Fruit fly (Drosophila melanogaster) whole organism, wandering third instar larva: ENCODE data around the gene CG6933.

Source experiments
- CG32264 ChIP-seq: fragments of 200-800 bp; sonication (Bioruptor generic); optimal IDR thresholded peaks from 2 replicates; lab custom pipeline; 2016; ENCODE audit warnings: missing biosample characterization, missing genetic modification characterization
- CG9705 ChIP-seq: fragments of 200-800 bp; sonication (Bioruptor generic); optimal IDR thresholded peaks from 2 replicates; lab custom pipeline; 2018; ENCODE audit warnings: missing biosample characterization, mild to moderate bottlenecking, missing genetic modification characterization
- CrebA ChIP-seq: fragments of 200-800 bp; sonication (Bioruptor generic); optimal IDR thresholded peaks from 2 replicates; lab custom pipeline; 2016; ENCODE audit warnings: missing biosample characterization, mild to moderate bottlenecking, missing genetic modification characterization, borderline replicate concordance
- Dif ChIP-seq: fragments of 200-275, 200-300 bp; sonication (Bioruptor generic); optimal IDR thresholded peaks from 2 replicates; lab custom pipeline; 2018; ENCODE audit warnings: missing biosample characterization, missing genetic modification characterization; ENCODE audit not compliant: partially characterized antibody
- GATAd ChIP-seq: sonication (Bioruptor generic); optimal IDR thresholded peaks from 2 replicates; lab custom pipeline; 2016; ENCODE audit warnings: missing biosample characterization, missing genetic modification characterization
- HLH106 ChIP-seq: fragments of 200-800 bp; optimal IDR thresholded peaks from 3 replicates; lab custom pipeline; 2019; ENCODE audit warnings: missing biosample characterization, mild to moderate bottlenecking, missing genetic modification characterization, moderate library complexity
- Hnf4 ChIP-seq: fragments of 200-800 bp; sonication (Bioruptor generic); optimal IDR thresholded peaks from 2 replicates; lab custom pipeline; 2016; ENCODE audit warnings: missing biosample characterization, mild to moderate bottlenecking, missing genetic modification characterization
- Hr78 ChIP-seq: fragments of >200 bp; optimal IDR thresholded peaks from 2 replicates; lab custom pipeline; 2017; ENCODE audit warnings: missing biosample characterization, missing genetic modification characterization
- Hr83 ChIP-seq: fragments of 200-300 bp; sonication (Bioruptor generic); optimal IDR thresholded peaks from 2 replicates; lab custom pipeline; 2016; ENCODE audit warnings: missing biosample characterization, mild to moderate bottlenecking, missing genetic modification characterization, moderate library complexity; ENCODE audit not compliant: poor library complexity, severe bottlenecking
- Mio ChIP-seq: sonication (Bioruptor generic); optimal IDR thresholded peaks from 2 replicates; lab custom pipeline; 2016; ENCODE audit warnings: missing biosample characterization, missing genetic modification characterization
- Myc ChIP-seq: fragments of >200 bp; optimal IDR thresholded peaks from 2 replicates; lab custom pipeline; 2017
- OdsH ChIP-seq: fragments of 200-800 bp; sonication (Bioruptor generic); optimal IDR thresholded peaks from 2 replicates; lab custom pipeline; 2016; ENCODE audit warnings: missing biosample characterization, mild to moderate bottlenecking, missing genetic modification characterization
- Rel ChIP-seq, 2 experiments: fragments of 200-800 bp; sonication (Bioruptor generic) in 1 of 2; optimal IDR thresholded peaks; 2 replicates in 1 of 2; 3 replicates in 1 of 2; lab custom pipeline; 2016 to 2019; ENCODE audit warnings: mild to moderate bottlenecking in 2 of 2, missing biosample characterization in 2 of 2, missing genetic modification characterization in 2 of 2, moderate library complexity in 1 of 2
- Sp1 ChIP-seq: fragments of 200-800 bp; sonication (Bioruptor generic); optimal IDR thresholded peaks from 3 replicates; lab custom pipeline; 2019; ENCODE audit warnings: missing biosample characterization, mild to moderate bottlenecking, missing genetic modification characterization, moderate library complexity
- Vsx2 ChIP-seq: fragments of 200-300, 225-300 bp; sonication (Bioruptor generic); optimal IDR thresholded peaks from 2 replicates; lab custom pipeline; 2018; ENCODE audit warnings: missing biosample characterization, missing genetic modification characterization; ENCODE audit not compliant: partially characterized antibody
- brk ChIP-seq: fragments of 200-800 bp; sonication (Bioruptor generic); optimal IDR thresholded peaks from 2 replicates; lab custom pipeline; 2016; ENCODE audit warnings: missing biosample characterization, mild to moderate bottlenecking, missing genetic modification characterization
- dmrt93B ChIP-seq: fragments of 200-800 bp; sonication (Bioruptor generic); optimal IDR thresholded peaks from 2 replicates; lab custom pipeline; 2018; ENCODE audit warnings: missing biosample characterization, mild to moderate bottlenecking, missing genetic modification characterization
- dsf ChIP-seq: sonication (Bioruptor generic); optimal IDR thresholded peaks from 2 replicates; lab custom pipeline; 2016; ENCODE audit warnings: missing biosample characterization, missing genetic modification characterization, borderline replicate concordance
- ey ChIP-seq: fragments of 200-800 bp; sonication (Bioruptor generic); optimal IDR thresholded peaks from 2 replicates; lab custom pipeline; 2016; ENCODE audit warnings: missing biosample characterization, missing genetic modification characterization
- foxo ChIP-seq, 2 experiments: fragments of 200-800 bp; sonication (Bioruptor generic); optimal IDR thresholded peaks; 2 replicates in 1 of 2; 3 replicates in 1 of 2; lab custom pipeline; 2016 to 2017; ENCODE audit warnings: missing biosample characterization in 2 of 2, missing genetic modification characterization in 2 of 2
- fru ChIP-seq: fragments of 200-800 bp; sonication (Bioruptor generic); optimal IDR thresholded peaks from 3 replicates; lab custom pipeline; 2016; ENCODE audit warnings: missing biosample characterization, mild to moderate bottlenecking, missing genetic modification characterization
- h ChIP-seq: fragments of 200-800 bp; sonication (Bioruptor generic); optimal IDR thresholded peaks from 3 replicates; lab custom pipeline; 2016; ENCODE audit warnings: missing biosample characterization, mild to moderate bottlenecking, missing genetic modification characterization
- lola ChIP-seq: fragments of >200 bp; optimal IDR thresholded peaks from 2 replicates; lab custom pipeline; 2017; ENCODE audit warnings: missing biosample characterization, missing genetic modification characterization
- psq ChIP-seq: fragments of 200-800 bp; sonication (Bioruptor generic); optimal IDR thresholded peaks from 3 replicates; lab custom pipeline; 2017; ENCODE audit warnings: missing biosample characterization, mild to moderate bottlenecking, missing genetic modification characterization, moderate library complexity
- rgr ChIP-seq: fragments of 200-800 bp; sonication (Bioruptor generic); optimal IDR thresholded peaks from 3 replicates; lab custom pipeline; 2016; ENCODE audit warnings: missing biosample characterization, mild to moderate bottlenecking, missing genetic modification characterization
- sage ChIP-seq: fragments of 200-800 bp; sonication (Bioruptor generic); optimal IDR thresholded peaks from 2 replicates; lab custom pipeline; 2016; ENCODE audit warnings: missing biosample characterization, mild to moderate bottlenecking, missing genetic modification characterization
- sv ChIP-seq: fragments of 200-800 bp; sonication (Bioruptor generic); optimal IDR thresholded peaks from 3 replicates; lab custom pipeline; 2016; ENCODE audit warnings: missing biosample characterization, missing genetic modification characterization
- tai ChIP-seq: sonication (Bioruptor generic); optimal IDR thresholded peaks from 2 replicates; lab custom pipeline; 2016; ENCODE audit warnings: missing biosample characterization, missing genetic modification characterization
- usp ChIP-seq: fragments of >200 bp; optimal IDR thresholded peaks from 2 replicates; lab custom pipeline; 2017; ENCODE audit warnings: missing biosample characterization, missing genetic modification characterization
- woc ChIP-seq: sonication (Bioruptor generic); optimal IDR thresholded peaks from 2 replicates; lab custom pipeline; 2016; ENCODE audit warnings: missing biosample characterization, mild to moderate bottlenecking, missing genetic modification characterization

Gene CG6933

DNA sequence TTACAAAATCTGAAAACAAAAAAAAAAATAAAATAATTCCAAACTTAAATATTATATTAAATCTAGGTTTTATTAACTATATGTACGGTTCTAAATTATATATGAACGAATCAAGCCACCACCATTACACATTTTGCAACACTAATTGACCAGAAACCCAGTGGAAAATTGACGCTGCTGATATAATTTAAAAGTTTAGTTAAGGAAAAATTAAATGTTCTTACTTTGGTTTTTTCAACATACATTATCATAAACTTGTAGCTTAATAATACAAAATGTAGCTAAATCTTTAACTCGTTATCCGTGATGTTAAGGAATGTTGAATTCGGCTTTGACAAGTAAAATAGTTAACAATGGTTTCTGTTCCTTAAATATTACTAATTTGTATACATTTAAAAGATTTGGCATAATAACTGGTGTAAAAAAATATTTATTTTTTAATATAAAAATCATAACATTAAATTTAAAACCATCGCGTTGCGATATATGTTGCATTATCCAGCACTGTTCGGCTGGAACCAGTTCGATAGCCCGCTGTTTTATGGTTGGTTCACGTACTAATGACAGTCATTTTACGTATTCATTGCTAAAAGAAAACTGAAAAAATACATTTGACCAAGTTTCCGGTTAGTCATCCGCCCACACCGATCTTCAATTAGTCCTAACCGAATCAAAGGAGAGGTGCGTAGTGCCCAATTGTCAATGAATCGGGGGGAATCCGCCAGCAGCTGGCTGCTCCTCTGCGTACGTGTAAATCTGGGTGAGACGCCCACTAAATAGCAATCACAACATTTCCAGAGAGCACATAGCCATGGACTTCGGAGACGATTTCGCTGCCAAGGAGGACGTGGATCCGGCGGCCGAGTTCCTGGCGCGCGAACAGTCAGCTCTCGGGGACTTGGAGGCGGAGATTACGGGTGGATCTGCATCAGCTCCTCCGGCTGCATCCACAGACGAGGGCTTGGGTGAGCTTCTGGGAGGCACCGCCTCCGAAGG lies 22.1 kb upstream of the CG6933 start:
- TF ChIP-seq rgr (GFP tag; lab: Kevin White, UChicago) (peak; percentile 58), OdsH (peak; percentile 38), ey (peak; percentile 6), GATAd (GFP tag; lab: Kevin White, UChicago) (no peak), sv (GFP tag; lab: Kevin White, UChicago) (peak; percentile 33), Mio (no peak), Sp1 (GFP tag; lab: Kevin White, UChicago) (peak; percentile 68), dsf (GFP tag; lab: Kevin White, UChicago) (peak; percentile 49), dmrt93B (GFP tag; lab: Kevin White, UChicago) (peak; percentile 45), brk (GFP tag; lab: Kevin White, UChicago) (peak; percentile 67), foxo (GFP tag; optimal IDR thresholded peaks at IDR 0.05; lab: Kevin White, UChicago) (peak in 1 of 2 experiments; percentile 62), Hr83 (peak; percentile 46), sage (GFP tag; lab: Kevin White, UChicago) (peak; percentile 6), psq (peak; percentile 48), fru (peak; percentile 36), usp (GFP tag; lab: Kevin White, UChicago) (no peak), Myc (lab: Kevin White, UChicago) (no peak), Hnf4 (GFP tag; lab: Kevin White, UChicago) (peak; percentile 53), CG32264 (no peak), lola (GFP tag; lab: Kevin White, UChicago) (no peak), h (GFP tag; lab: Kevin White, UChicago) (peak; percentile 26), CrebA (GFP tag; lab: Kevin White, UChicago) (no peak), Dif (GFP tag; lab: Kevin White, UChicago) (no peak), CG9705 (GFP tag; lab: Kevin White, UChicago) (peak; percentile 26), HLH106 (tag; lab: Kevin White, UChicago) (peak; percentile 60), woc (GFP tag; lab: Kevin White, UChicago) (peak; percentile 30)

DNA sequence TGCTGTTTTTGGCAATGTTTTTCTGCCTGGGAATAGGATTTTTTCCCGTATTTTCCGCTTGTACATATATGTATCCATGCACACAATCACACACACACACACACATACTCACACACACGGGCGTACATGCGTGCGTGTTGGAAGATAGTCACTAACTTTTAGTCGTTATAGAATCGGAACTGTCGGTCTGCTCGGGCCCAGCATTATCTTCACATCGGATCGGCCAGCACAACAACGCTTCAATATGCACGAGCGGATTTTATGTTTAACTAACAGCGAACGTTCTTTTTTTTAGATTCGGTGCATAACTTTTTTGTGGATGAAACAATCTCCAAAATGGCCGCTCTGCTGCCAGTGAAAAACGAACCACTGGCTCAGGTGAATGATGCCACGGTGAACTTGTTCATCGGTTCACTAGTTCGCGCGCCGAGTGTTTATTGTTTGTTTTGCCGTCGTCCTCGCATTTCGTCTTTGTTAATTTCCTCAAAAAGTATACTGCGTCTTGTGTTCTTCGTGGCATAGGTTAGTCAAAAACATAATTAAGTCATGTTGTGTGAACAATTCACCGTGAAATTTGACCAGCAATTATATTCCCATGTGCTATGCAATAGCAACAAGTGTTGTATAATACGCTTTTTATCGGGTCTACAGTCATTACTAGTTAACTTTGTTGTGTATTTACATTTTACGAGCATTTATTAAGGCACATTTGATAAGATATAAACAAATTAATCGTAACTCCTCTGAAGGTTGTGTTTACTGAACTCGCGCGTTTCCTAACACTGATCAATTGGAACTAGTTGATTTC lies 21.1 kb upstream of the CG6933 start, which contains the start of the genes CG6951 and CG17233:
CG6951 (plus strand) TSS at position 105 of the 808 bp plus-strand sequence.
CG17233 (minus strand) TSS at position 741 of the 808 bp plus-strand sequence.
- TF ChIP-seq Vsx2 (GFP tag; lab: Kevin White, UChicago) = peak; percentile 47
- no peak for TF ChIP-seq Rel (GFP tag; optimal IDR thresholded peaks at IDR 0.05; lab: Kevin White, UChicago)
- peak; percentile 20 for TF ChIP-seq Rel (tag; optimal IDR thresholded peaks at IDR 0.05; lab: Kevin White, UChicago)
- TF ChIP-seq fru = no peak
- TF ChIP-seq Hr78 (GFP tag; lab: Kevin White, UChicago) = no peak

DNA sequence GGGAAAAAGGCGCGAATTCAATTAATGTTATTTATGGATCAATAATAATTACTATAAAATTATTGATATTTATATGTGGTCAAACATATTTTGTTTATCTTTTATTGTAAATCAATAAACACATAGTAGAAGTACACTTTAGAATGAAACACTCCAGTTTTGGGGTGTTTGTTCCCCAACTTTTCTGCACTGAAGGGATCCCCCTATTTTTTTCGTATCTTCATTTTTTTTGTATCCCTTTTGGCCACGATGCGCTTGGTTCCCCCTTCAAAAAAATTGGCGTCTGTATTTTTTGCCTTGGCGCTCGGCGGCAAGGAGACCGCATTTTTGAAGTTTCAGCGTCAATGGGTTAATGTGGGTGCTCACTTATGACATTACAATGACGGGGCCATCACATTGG lies 20.5 kb upstream of the CG6933 start, which contains the start of gene Clc:
Clc (plus strand) TSS at position 301 of the 400 bp plus-strand sequence.
- TF ChIP-seq Hr83 (no peak), Sp1 (GFP tag; lab: Kevin White, UChicago) (no peak), lola (GFP tag; lab: Kevin White, UChicago) (no peak), tai (GFP tag; lab: Kevin White, UChicago) (no peak), Rel (GFP tag; optimal IDR thresholded peaks at IDR 0.05; lab: Kevin White, UChicago) (no peak), Rel (tag; optimal IDR thresholded peaks at IDR 0.05; lab: Kevin White, UChicago) (peak; percentile 62), woc (GFP tag; lab: Kevin White, UChicago) (no peak), fru (no peak), CG32264 (no peak)
